Fruit fly (Drosophila melanogaster): ENCODE results near the gene hay.

The hay gene

dm6 chr3L:10682725-10683367, 52.0 kb downstream of the hay start (continued):
- peak; percentile 82 to 88 for TF ChIP-seq chif (GFP tag; optimal IDR thresholded peaks at IDR 0.05)
- peak; percentile 94 for TF ChIP-seq Nf-YA (GFP tag; IDR thresholded peaks at IDR 0.05)
- TF ChIP-seq C15 (GFP tag; IDR thresholded peaks at IDR 0.05) = peak; percentile 94
- TF ChIP-seq CG31365 (tag; optimal IDR thresholded peaks at IDR 0.05) = peak; percentile 46
- TF ChIP-seq CG6813 (GFP tag; optimal IDR thresholded peaks at IDR 0.05) = peak; percentile 97
- peak; percentile 97 for TF ChIP-seq gcm (GFP tag; optimal IDR thresholded peaks at IDR 0.05)
- TF ChIP-seq CG8478 (optimal IDR thresholded peaks at IDR 0.05) = no peak
- TF ChIP-seq CG13894 (tag; optimal IDR thresholded peaks at IDR 0.05) = peak; percentile 94
- TF ChIP-seq ind (GFP tag; optimal IDR thresholded peaks at IDR 0.05) = peak; percentile 98
- peak; percentile 93 for TF ChIP-seq Hsf (GFP tag; optimal IDR thresholded peaks at IDR 0.05)
- TF ChIP-seq CG12391 (tag; optimal IDR thresholded peaks at IDR 0.05) = peak; percentile 99
- TF ChIP-seq lola (GFP tag; optimal IDR thresholded peaks at IDR 0.05) = peak in 1 of 3 experiments; percentile 98
- TF ChIP-seq CG10431 (GFP tag; optimal IDR thresholded peaks at IDR 0.05) = peak; percentile 95
- no peak for TF ChIP-seq bigmax (GFP tag; optimal IDR thresholded peaks at IDR 0.05)
- TF ChIP-seq CG4328 (GFP tag; optimal IDR thresholded peaks at IDR 0.05) = peak; percentile 98
- peak; percentile 97 for TF ChIP-seq danr (GFP tag; IDR thresholded peaks at IDR 0.05)
- TF ChIP-seq ab (GFP tag; optimal IDR thresholded peaks at IDR 0.05) = peak; percentile 63
- TF ChIP-seq CG10959 (GFP tag; IDR thresholded peaks at IDR 0.05) = peak; percentile 86
- peak; percentile 83 for TF ChIP-seq HLHmδ (GFP tag; optimal IDR thresholded peaks at IDR 0.05)
- TF ChIP-seq Antp (GFP tag; optimal IDR thresholded peaks at IDR 0.05) = peak; percentile 81
- TF ChIP-seq zen (tag; optimal IDR thresholded peaks at IDR 0.05) = peak; percentile 91
- peak in 1 of 2 experiments; percentile 99 for TF ChIP-seq eve (GFP tag; optimal IDR thresholded peaks at IDR 0.05)
- TF ChIP-seq cas (GFP tag; IDR thresholded peaks at IDR 0.05) = peak; percentile 90
- peak; percentile 87 for TF ChIP-seq HLH54F (GFP tag; optimal IDR thresholded peaks at IDR 0.05)
- peak; percentile 96 for TF ChIP-seq salm (tag; optimal IDR thresholded peaks at IDR 0.05)
- TF ChIP-seq CG11398 (GFP tag; optimal IDR thresholded peaks at IDR 0.05) = peak; percentile 82
- TF ChIP-seq CG10147 (GFP tag; optimal IDR thresholded peaks at IDR 0.05) = peak; percentile 97
- peak; percentile 90 for TF ChIP-seq Ravus (GFP tag; IDR thresholded peaks at IDR 0.05)
- peak; percentile 97 for TF ChIP-seq Dbx (GFP tag; IDR thresholded peaks at IDR 0.05)
- TF ChIP-seq Neu2 (GFP tag; optimal IDR thresholded peaks at IDR 0.05; ENCODE audit: borderline replicate concordance) = no peak
- peak; percentile 98 for TF ChIP-seq org-1 (GFP tag; optimal IDR thresholded peaks at IDR 0.05)
- TF ChIP-seq CG6683 (GFP tag; optimal IDR thresholded peaks at IDR 0.05) = peak; percentile 98
- TF ChIP-seq CG6689 (GFP tag; IDR thresholded peaks at IDR 0.05) = peak; percentile 98
- peak; percentile 95 for TF ChIP-seq CG2120 (GFP tag; optimal IDR thresholded peaks at IDR 0.05)
- TF ChIP-seq CG17829 (tag; optimal IDR thresholded peaks at IDR 0.05) = peak; percentile 98
- no peak; the same call in 1 of the 2 replicates for TF ChIP-seq Dip2 (GFP tag; IDR thresholded peaks at IDR 0.05)
- TF ChIP-seq E2f1 (GFP tag; IDR thresholded peaks at IDR 0.05) = peak; percentile 96
- TF ChIP-seq Sry-β (GFP tag; optimal IDR thresholded peaks at IDR 0.05) = peak; percentile 61
- TF ChIP-seq CG13296 (GFP tag; optimal IDR thresholded peaks at IDR 0.05) = peak; percentile 99
- TF ChIP-seq Hr3 (GFP tag; optimal IDR thresholded peaks at IDR 0.05) = peak; percentile 98
- peak; percentile 96 for TF ChIP-seq Dek (tag; optimal IDR thresholded peaks at IDR 0.05)
- TF ChIP-seq ap (GFP tag; IDR thresholded peaks at IDR 0.05) = peak; percentile 94
- TF ChIP-seq CG8290 (GFP tag; optimal IDR thresholded peaks at IDR 0.05) = peak; percentile 96
- peak; percentile 80 to 92 for TF ChIP-seq CG8290 (tag; optimal IDR thresholded peaks at IDR 0.05)
- peak; percentile 84 for TF ChIP-seq CG7786 (GFP tag; optimal IDR thresholded peaks at IDR 0.05)
- TF ChIP-seq wdn (GFP tag; IDR thresholded peaks at IDR 0.05) = peak; percentile 91
- TF ChIP-seq CG18619 (GFP tag; optimal IDR thresholded peaks at IDR 0.05) = peak; percentile 99
- no peak for TF ChIP-seq zen2 (GFP tag; IDR thresholded peaks at IDR 0.05; ENCODE audit: partially characterized antibody)
- peak; percentile 86 for TF ChIP-seq sr (GFP tag; IDR thresholded peaks at IDR 0.05)
- no peak for TF ChIP-seq pan (optimal IDR thresholded peaks at IDR 0.05)
- TF ChIP-seq pan (GFP tag; optimal IDR thresholded peaks at IDR 0.05 in 1 of 2, IDR thresholded peaks at IDR 0.05 in 1 of 2) = peak in 1 of 2 experiments; percentile 96
